Worm (Caenorhabditis elegans) whole organism, young adult: Measurements from ENCODE around the gene C47A4.1.

Experiments used
- B0019.2 ChIP-seq: fragments of 200-800 bp; sonication (Bioruptor generic); conservative IDR thresholded peaks from 2 replicates; pipeline ENCODE4 v1.3.6; 2022; ENCODE audit warnings: missing genetic modification reagents, missing genetic modification characterization, missing compliant biosample characterization
- C06A6.2 ChIP-seq: fragments of 200-800 bp; sonication (Bioruptor generic); conservative IDR thresholded peaks from 2 replicates; pipeline ENCODE4 v1.3.6; 2022; ENCODE audit warnings: missing genetic modification characterization, missing compliant biosample characterization
- D2030.7 ChIP-seq: fragments of 200-800 bp; sonication (Bioruptor generic); IDR thresholded peaks from 2 replicates; pipeline ENCODE4 v1.3.6; 2022; ENCODE audit warnings: missing genetic modification reagents, missing genetic modification characterization, missing compliant biosample characterization
- F23B12.7 ChIP-seq: sonication (generic microtip); optimal IDR thresholded peaks from 2 replicates; lab custom pipeline; 2017; ENCODE audit warnings: missing genetic modification characterization, mild to moderate bottlenecking, missing compliant biosample characterization, antibody characterized with exemption, moderate library complexity; ENCODE audit not compliant: insufficient read depth
- K11D2.4 ChIP-seq: fragments of 200-800 bp; sonication (Bioruptor generic); IDR thresholded peaks from 2 replicates; pipeline ENCODE4 v1.3.6; 2022; ENCODE audit warnings: missing genetic modification reagents, missing genetic modification characterization, missing compliant biosample characterization
- K12H6.12 ChIP-seq: fragments of 200-800 bp; sonication (Bioruptor generic); optimal IDR thresholded peaks from 2 replicates; lab custom pipeline; 2018; ENCODE audit warnings: mild to moderate bottlenecking, missing genetic modification characterization, missing compliant biosample characterization
- Y53G8AR.9 ChIP-seq: fragments of 200-800 bp; sonication (Bioruptor generic); conservative IDR thresholded peaks from 2 replicates; pipeline ENCODE4 v1.3.6; 2022; ENCODE audit warnings: missing genetic modification reagents, missing genetic modification characterization, missing compliant biosample characterization
- Y67H2A.10 ChIP-seq: fragments of 200-800 bp; sonication (Bioruptor generic); conservative IDR thresholded peaks from 2 replicates; pipeline ENCODE4 v1.3.6; 2022; ENCODE audit warnings: missing genetic modification reagents, missing genetic modification characterization, missing compliant biosample characterization
- Y79H2A.3 ChIP-seq: fragments of 200-800 bp; sonication (Bioruptor generic); conservative IDR thresholded peaks from 2 replicates; pipeline ENCODE4 v1.3.6; 2022; ENCODE audit warnings: missing genetic modification reagents, missing genetic modification characterization, missing compliant biosample characterization
- aptf-3 ChIP-seq: fragments of 200-800 bp; sonication (Bioruptor generic); IDR thresholded peaks from 2 replicates; pipeline ENCODE4 v1.3.6; 2022; ENCODE audit warnings: missing genetic modification characterization, missing compliant biosample characterization
- attf-5 ChIP-seq: fragments of 200-800 bp; sonication (Bioruptor generic); optimal IDR thresholded peaks from 2 replicates; lab custom pipeline; 2018; ENCODE audit warnings: mild to moderate bottlenecking, missing genetic modification characterization, missing compliant biosample characterization
- ccch-3 ChIP-seq: fragments of 200-800 bp; sonication (Bioruptor generic); optimal IDR thresholded peaks from 2 replicates; lab custom pipeline; 2018; ENCODE audit warnings: mild to moderate bottlenecking, missing genetic modification characterization, missing compliant biosample characterization
- ceh-40 ChIP-seq: fragments of 200-800 bp; sonication (Bioruptor generic); IDR thresholded peaks from 2 replicates; pipeline ENCODE4 v1.3.6; 2022; ENCODE audit warnings: missing genetic modification characterization, missing compliant biosample characterization
- ceh-91 ChIP-seq: fragments of 200-800 bp; sonication (Bioruptor generic); IDR thresholded peaks from 2 replicates; pipeline ENCODE4 v1.3.6; 2022; ENCODE audit warnings: missing genetic modification reagents, missing genetic modification characterization, missing compliant biosample characterization
- dox-1 ChIP-seq: fragments of 200-800 bp; sonication (Bioruptor generic); IDR thresholded peaks from 2 replicates; pipeline ENCODE4 v1.3.6; 2022; ENCODE audit warnings: missing genetic modification reagents, missing genetic modification characterization, missing compliant biosample characterization
- dpff-1 ChIP-seq: sonication (generic microtip); optimal IDR thresholded peaks from 2 replicates; lab custom pipeline; 2017; ENCODE audit warnings: mild to moderate bottlenecking, missing genetic modification characterization, missing compliant biosample characterization
- gei-17 ChIP-seq: fragments of 200-800 bp; sonication (Bioruptor generic); optimal IDR thresholded peaks from 2 replicates; lab custom pipeline; 2018; ENCODE audit warnings: mild to moderate bottlenecking, missing genetic modification characterization, missing compliant biosample characterization
- hmg-20 ChIP-seq: fragments of 200-800 bp; sonication (Bioruptor generic); IDR thresholded peaks from 2 replicates; pipeline ENCODE4 v1.3.6; 2022; ENCODE audit warnings: missing genetic modification reagents, missing genetic modification characterization, missing compliant biosample characterization
- let-526 ChIP-seq: fragments of 200-800 bp; sonication (Bioruptor generic); IDR thresholded peaks from 2 replicates; pipeline ENCODE4 v1.3.6; 2022; ENCODE audit warnings: missing genetic modification reagents, missing genetic modification characterization, missing compliant biosample characterization
- let-607 ChIP-seq, 2 experiments: fragments of 200-800 bp in 1 of 2; sonication (Bioruptor generic) in 1 of 2; sonication (generic microtip) in 1 of 2; optimal IDR thresholded peaks; 2 replicates each; lab custom pipeline; 2016 to 2018; ENCODE audit warnings: mild to moderate bottlenecking in 2 of 2, missing compliant biosample characterization in 2 of 2, missing genetic modification characterization in 2 of 2, moderate library complexity in 2 of 2, missing genotype in 1 of 2
- lin-40 ChIP-seq: sonication (generic microtip); optimal IDR thresholded peaks from 2 replicates; lab custom pipeline; 2016; ENCODE audit warnings: missing genetic modification characterization, mild to moderate bottlenecking, missing compliant biosample characterization, missing genotype, missing genetic modification reagents
- lsy-27 ChIP-seq: sonication (generic microtip); optimal IDR thresholded peaks from 2 replicates; lab custom pipeline; 2017; ENCODE audit warnings: missing genetic modification characterization, mild to moderate bottlenecking, missing compliant biosample characterization, antibody characterized with exemption, missing genotype, borderline replicate concordance; ENCODE audit not compliant: insufficient read depth
- mel-28 ChIP-seq: sonication (generic microtip); optimal IDR thresholded peaks from 2 replicates; lab custom pipeline; 2016; ENCODE audit warnings: borderline replicate concordance, mild to moderate bottlenecking, missing genetic modification characterization, missing compliant biosample characterization
- nfya-1 ChIP-seq: sonication (generic microtip); optimal IDR thresholded peaks from 2 replicates; lab custom pipeline; 2017; ENCODE audit warnings: antibody characterized with exemption, missing compliant biosample characterization, missing genetic modification characterization, borderline replicate concordance; ENCODE audit not compliant: insufficient read depth
- nhr-120 ChIP-seq: fragments of 200-800 bp; sonication (Bioruptor generic); IDR thresholded peaks from 2 replicates; pipeline ENCODE4 v1.3.6; 2022; ENCODE audit warnings: missing genetic modification characterization, missing compliant biosample characterization
- nhr-27 ChIP-seq: fragments of 200-800 bp; sonication (Bioruptor generic); optimal IDR thresholded peaks from 2 replicates; lab custom pipeline; 2018; ENCODE audit warnings: mild to moderate bottlenecking, missing genetic modification characterization, moderate library complexity, missing compliant biosample characterization
- nhr-80 ChIP-seq: sonication (generic microtip); optimal IDR thresholded peaks from 2 replicates; lab custom pipeline; 2016; ENCODE audit warnings: missing genetic modification characterization, missing compliant biosample characterization
- nhr-90 ChIP-seq: sonication (generic microtip); optimal IDR thresholded peaks from 2 replicates; lab custom pipeline; 2016; ENCODE audit warnings: missing genotype, mild to moderate bottlenecking, missing genetic modification characterization, missing compliant biosample characterization
- rec-8 ChIP-seq, 2 experiments: sonication (generic microtip); optimal IDR thresholded peaks; 2 replicates each; lab custom pipeline; 2016; ENCODE audit warnings: mild to moderate bottlenecking in 2 of 2, missing genetic modification characterization in 2 of 2, missing genetic modification reagents in 2 of 2, missing genotype in 2 of 2, missing biosample characterization in 1 of 2, missing compliant biosample characterization in 1 of 2, moderate library complexity in 1 of 2
- sdz-38 ChIP-seq: sonication (generic microtip); optimal IDR thresholded peaks from 2 replicates; lab custom pipeline; 2016; ENCODE audit warnings: missing genotype, missing genetic modification characterization, missing compliant biosample characterization
- snpc-1.3 ChIP-seq: sonication (generic microtip); optimal IDR thresholded peaks from 2 replicates; lab custom pipeline; 2017; ENCODE audit warnings: missing genetic modification characterization, mild to moderate bottlenecking, missing compliant biosample characterization, antibody characterized with exemption, moderate library complexity, missing genotype, missing genetic modification reagents; ENCODE audit not compliant: insufficient read depth
- snpc-4 ChIP-seq, 5 experiments: fragments of 150-350 bp in 1 of 5; sonication (generic microtip) in 4 of 5; optimal IDR thresholded peaks; 2 replicates each; lab custom pipeline; 2014 to 2018; ENCODE audit warnings: missing genetic modification characterization in 5 of 5, missing biosample characterization in 3 of 5, antibody characterized with exemption in 2 of 5, mild to moderate bottlenecking in 2 of 5, missing compliant biosample characterization in 2 of 5, missing genotype in 2 of 5, moderate library complexity in 2 of 5, missing genetic modification reagents in 1 of 5
- unc-130 ChIP-seq: sonication (generic microtip); optimal IDR thresholded peaks from 2 replicates; lab custom pipeline; 2016; ENCODE audit warnings: missing genetic modification reagents, missing genetic modification characterization, missing compliant biosample characterization
- unc-62 ChIP-seq: fragments of 150-350 bp; optimal IDR thresholded peaks from 2 replicates; lab custom pipeline; 2014; ENCODE audit warnings: missing biosample characterization, missing genetic modification reagents, missing genetic modification characterization
- xnd-1 ChIP-seq: sonication (generic microtip); optimal IDR thresholded peaks from 2 replicates; lab custom pipeline; 2016; ENCODE audit warnings: missing genotype, missing genetic modification reagents, missing genetic modification characterization, missing compliant biosample characterization
- zfh-2 ChIP-seq: fragments of 200-800 bp; sonication (Bioruptor generic); conservative IDR thresholded peaks from 2 replicates; pipeline ENCODE4 v1.3.6; 2022; ENCODE audit warnings: missing genetic modification reagents, missing genetic modification characterization, missing compliant biosample characterization
- ztf-18 ChIP-seq: sonication (generic microtip); optimal IDR thresholded peaks from 2 replicates; lab custom pipeline; 2016; ENCODE audit warnings: missing genotype, mild to moderate bottlenecking, missing genetic modification characterization, missing compliant biosample characterization
- ztf-28 ChIP-seq: fragments of 200-800 bp; sonication (Bioruptor generic); IDR thresholded peaks from 2 replicates; pipeline ENCODE4 v1.3.6; 2022; ENCODE audit warnings: missing genetic modification reagents, missing genetic modification characterization, missing compliant biosample characterization
- ztf-6 ChIP-seq: fragments of 200-800 bp; sonication (Bioruptor generic); IDR thresholded peaks from 2 replicates; pipeline ENCODE4 v1.3.6; 2022; ENCODE audit warnings: missing genetic modification reagents, missing genetic modification characterization, missing compliant biosample characterization

The C47A4.1 gene

ce11 chrIV:13701472-13701871, 14.7 kb downstream of the C47A4.1 start (continued):
- TF ChIP-seq nfya-1 (no peak), Y79H2A.3 (no peak), D2030.7 (GFP tag; lab: Robert Waterston, UW) (no peak), lin-40 (tag; lab: Kevin White, UChicago) (no peak), nhr-90 (tag; lab: Kevin White, UChicago) (peak; percentile 65), aptf-3 (no peak), let-607 (tag; optimal IDR thresholded peaks at IDR 0.05; lab: Kevin White, UChicago) (no peak), Y53G8AR.9 (no peak), rec-8 (tag; optimal IDR thresholded peaks at IDR 0.05; lab: Kevin White, UChicago) (peak; percentile 33 to 66), F23B12.7 (tag; lab: Kevin White, UChicago) (peak; percentile 34), dpff-1 (no peak)

- TF ChIP-seq snpc-4 (GFP tag; optimal IDR thresholded peaks at IDR 0.05; lab: Kevin White, UChicago) (no peak), snpc-4 (tag; optimal IDR thresholded peaks at IDR 0.05; lab: Kevin White, UChicago) (peak in 1 of 4 experiments; percentile 56), ztf-6 (GFP tag; lab: Robert Waterston, UW) (no peak)
Observed at ce11 chrIV:13700847-13701246, 15.3 kb downstream of the C47A4.1 start.

ce11 chrIV:13699384-13699788, 16.8 kb downstream of the C47A4.1 start:
- TF ChIP-seq dpff-1 (no peak), K12H6.12 (tag; lab: Kevin White, UChicago) (peak; percentile 15), snpc-1.3 (tag; lab: Kevin White, UChicago) (no peak), lsy-27 (tag; lab: Kevin White, UChicago) (no peak), unc-62 (GFP tag; lab: Kevin White, UChicago) (peak; percentile 28), ztf-6 (GFP tag; lab: Robert Waterston, UW) (no peak), C06A6.2 (GFP tag; lab: Robert Waterston, UW) (no peak), xnd-1 (tag; lab: Kevin White, UChicago) (no peak), nhr-80 (tag; lab: Kevin White, UChicago) (no peak)
- TF ChIP-seq, all 124 proteins: peak for 2

- TF ChIP-seq hmg-20 (GFP tag; lab: Robert Waterston, UW): no peak
- TF ChIP-seq gei-17: no peak
- no peak for TF ChIP-seq Y67H2A.10 (GFP tag; lab: Robert Waterston, UW)
- no peak for TF ChIP-seq let-526 (GFP tag; lab: Robert Waterston, UW)
- TF ChIP-seq attf-5 (GFP tag; lab: Kevin White, UChicago): no peak
- no peak for TF ChIP-seq snpc-4 (GFP tag; optimal IDR thresholded peaks at IDR 0.05; lab: Kevin White, UChicago)
- no peak for TF ChIP-seq snpc-4 (tag; optimal IDR thresholded peaks at IDR 0.05; lab: Kevin White, UChicago)
- TF ChIP-seq nhr-27 (tag; lab: Kevin White, UChicago): no peak
- no peak for TF ChIP-seq K11D2.4 (GFP tag; lab: Robert Waterston, UW)
- TF ChIP-seq B0019.2 (GFP tag; lab: Robert Waterston, UW): no peak
- TF ChIP-seq ztf-18 (tag; lab: Kevin White, UChicago): no peak
- TF ChIP-seq dox-1: no peak
- TF ChIP-seq ceh-40: no peak
- no peak for TF ChIP-seq nhr-120 (GFP tag; lab: Robert Waterston, UW)
- TF ChIP-seq sdz-38 (tag; lab: Kevin White, UChicago): no peak
- no peak for TF ChIP-seq ccch-3 (GFP tag; lab: Kevin White, UChicago)
- no peak for TF ChIP-seq unc-130 (GFP tag; lab: Kevin White, UChicago)
- TF ChIP-seq mel-28 (tag; lab: Kevin White, UChicago): no peak
- TF ChIP-seq ztf-28 (GFP tag; lab: Robert Waterston, UW): no peak
- no peak for TF ChIP-seq ceh-91 (GFP tag; lab: Robert Waterston, UW)
- TF ChIP-seq zfh-2 (GFP tag; lab: Robert Waterston, UW): no peak
Observed at ce11 chrIV:13698603-13699002, 17.6 kb downstream of the C47A4.1 start, which contains the start of gene T23G4.127. T23G4.127 (minus strand) TSS chrIV:13698703.
